Worm (Caenorhabditis elegans) whole organism, early embryonic: ENCODE results near the gene zipt-7.2.

Experiments used
- B0310.2 ChIP-seq: sonication (generic microtip); optimal IDR thresholded peaks from 2 replicates; lab custom pipeline; 2016; ENCODE audit warnings: mild to moderate bottlenecking, missing genetic modification characterization, missing compliant biosample characterization
- F13C5.2 ChIP-seq: sonication (generic microtip); optimal IDR thresholded peaks from 2 replicates; lab custom pipeline; 2017; ENCODE audit warnings: mild to moderate bottlenecking, missing genetic modification characterization, inconsistent platforms, missing compliant biosample characterization
- aly-1 ChIP-seq: sonication (generic microtip); optimal IDR thresholded peaks from 2 replicates; lab custom pipeline; 2016; ENCODE audit warnings: missing genetic modification characterization, missing compliant biosample characterization
- ama-1 ChIP-seq: fragments of 150-350 bp; optimal IDR thresholded peaks from 2 replicates; lab custom pipeline; 2014
- ceh-13 ChIP-seq: fragments of 200-800 bp; sonication (Bioruptor generic); optimal IDR thresholded peaks from 2 replicates; lab custom pipeline; 2018; ENCODE audit warnings: mild to moderate bottlenecking, missing genetic modification characterization, missing compliant biosample characterization
- ceh-36 ChIP-seq: sonication (generic microtip); optimal IDR thresholded peaks from 2 replicates; lab custom pipeline; 2016; ENCODE audit warnings: missing genetic modification characterization, inconsistent platforms, missing compliant biosample characterization
- ets-7 ChIP-seq: sonication (generic microtip); optimal IDR thresholded peaks from 2 replicates; lab custom pipeline; 2016; ENCODE audit warnings: missing genotype, missing genetic modification characterization, missing compliant biosample characterization
- flt-1 ChIP-seq: fragments of 200-800 bp; sonication (Bioruptor generic); IDR thresholded peaks from 2 replicates; pipeline ENCODE4 v1.3.6; 2022; ENCODE audit warnings: missing genetic modification characterization, missing compliant biosample characterization
- hmbx-1 ChIP-seq: sonication (generic microtip); optimal IDR thresholded peaks from 2 replicates; lab custom pipeline; 2016; ENCODE audit warnings: mild to moderate bottlenecking, missing genetic modification characterization, missing compliant biosample characterization
- hmg-4 ChIP-seq: fragments of 200-800 bp; sonication (Bioruptor generic); optimal IDR thresholded peaks from 2 replicates; lab custom pipeline; 2018; ENCODE audit warnings: mild to moderate bottlenecking, missing genetic modification characterization, missing compliant biosample characterization
- hnd-1 ChIP-seq: sonication (generic microtip); optimal IDR thresholded peaks from 2 replicates; lab custom pipeline; 2016; ENCODE audit warnings: missing genetic modification characterization, missing compliant biosample characterization
- pes-1 ChIP-seq: fragments of 200-800 bp; sonication (Bioruptor generic); IDR thresholded peaks from 2 replicates; pipeline ENCODE4 v1.3.6; 2022; ENCODE audit warnings: missing genetic modification reagents, missing genetic modification characterization, missing compliant biosample characterization
- scrt-1 ChIP-seq: fragments of 200-800 bp; sonication (Bioruptor generic); IDR thresholded peaks from 2 replicates; pipeline ENCODE4 v1.3.6; 2022; ENCODE audit warnings: missing genetic modification characterization, missing compliant biosample characterization
- sea-1 ChIP-seq: fragments of 200-800 bp; sonication (Bioruptor generic); conservative IDR thresholded peaks from 2 replicates; pipeline ENCODE4 v1.3.6; 2022; ENCODE audit warnings: missing genetic modification characterization, missing compliant biosample characterization
- tbx-11 ChIP-seq: fragments of 200-800 bp; sonication (Bioruptor generic); IDR thresholded peaks from 2 replicates; pipeline ENCODE4 v1.3.6; 2022; ENCODE audit warnings: missing genetic modification characterization, missing compliant biosample characterization
- tbx-37 ChIP-seq: fragments of 200-800 bp; sonication (Bioruptor generic); conservative IDR thresholded peaks from 2 replicates; pipeline ENCODE4 v1.3.6; 2022; ENCODE audit warnings: missing genetic modification reagents, missing genetic modification characterization, missing compliant biosample characterization
- tra-4 ChIP-seq: sonication (generic microtip); optimal IDR thresholded peaks from 2 replicates; lab custom pipeline; 2017; ENCODE audit warnings: missing genetic modification characterization, missing compliant biosample characterization

Gene zipt-7.2

DNA sequence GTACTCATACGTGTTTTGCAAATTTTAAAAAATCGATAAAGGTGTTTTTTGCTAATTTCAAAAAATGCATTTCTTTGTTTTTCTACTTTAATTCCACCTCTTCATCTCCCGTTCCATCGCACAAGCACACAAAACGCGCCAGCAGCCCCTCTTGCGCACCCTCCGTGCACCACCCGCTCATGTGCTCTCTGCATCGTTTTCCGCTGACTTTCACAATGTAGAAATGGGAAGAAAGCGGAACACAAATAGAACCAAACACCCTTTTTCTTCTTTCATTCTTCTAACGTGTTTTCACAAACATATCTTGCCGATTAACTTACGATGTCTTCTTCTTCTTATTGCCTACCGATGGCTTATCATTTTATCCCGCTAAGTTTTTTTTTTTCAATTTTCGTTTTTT is 14.9 kb downstream of the zipt-7.2 start:
- TF ChIP-seq tbx-37 (GFP tag; lab: Robert Waterston, UW) (peak; percentile 62; the same call in 1 of the 2 replicates), aly-1 (no peak), pes-1 (GFP tag; lab: Robert Waterston, UW) (no peak; the same call in 1 of the 2 replicates), scrt-1 (GFP tag; lab: Robert Waterston, UW) (0 out of 2 replicates have a peak, but pooled peaks have one; percentile 22), F13C5.2 (peak; percentile 77), hmbx-1 (no peak), ceh-36 (tag; lab: Kevin White, UChicago) (no peak), ama-1 (lab: Kevin White, UChicago) (no peak), hmg-4 (GFP tag; lab: Kevin White, UChicago) (peak; percentile 57), B0310.2 (tag; lab: Kevin White, UChicago) (peak; percentile 3), hnd-1 (no peak), tbx-11 (GFP tag; lab: Robert Waterston, UW) (peak; percentile 66; the same call in 1 of the 2 replicates), sea-1 (GFP tag; lab: Robert Waterston, UW) (peak; percentile 53; the same call in 1 of the 2 replicates)

DNA sequence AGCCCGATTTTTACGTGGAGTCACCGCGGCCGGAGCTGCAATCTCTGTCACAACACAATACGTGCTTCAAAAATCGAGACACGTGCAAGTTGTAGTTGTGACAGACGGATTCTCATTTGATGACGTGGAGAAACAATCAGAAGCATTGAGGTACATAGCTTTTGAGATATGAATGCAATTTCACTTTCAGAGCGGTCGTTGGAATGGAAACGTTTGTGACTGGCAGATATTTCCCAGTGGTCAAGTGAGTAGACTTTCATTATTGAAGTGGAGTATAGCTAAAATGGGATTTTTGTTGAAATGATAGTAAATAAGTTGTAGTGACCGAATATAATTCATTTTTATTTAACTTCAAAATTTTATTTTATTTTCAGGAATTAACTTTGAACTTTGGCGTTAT is 16.6 kb downstream of the zipt-7.2 start:
- TF ChIP-seq hnd-1, result no peak
- TF ChIP-seq ets-7 (tag; lab: Kevin White, UChicago), result no peak
- TF ChIP-seq tra-4 (tag; lab: Kevin White, UChicago), result no peak
- no peak for TF ChIP-seq hmbx-1

- no peak for TF ChIP-seq tbx-37 (GFP tag; lab: Robert Waterston, UW)
- TF ChIP-seq tra-4 (tag; lab: Kevin White, UChicago), result no peak
- no peak for TF ChIP-seq pes-1 (GFP tag; lab: Robert Waterston, UW)
- TF ChIP-seq flt-1 (GFP tag; lab: Robert Waterston, UW), result no peak
- no peak for TF ChIP-seq F13C5.2
- no peak for TF ChIP-seq ama-1 (lab: Kevin White, UChicago)
- TF ChIP-seq B0310.2 (tag; lab: Kevin White, UChicago), result no peak
These were observed 19.9 kb downstream of the zipt-7.2 start, which contains the start of gene H13N06.2 for ce11 chrX:15487806-15488205. H13N06.2 (plus strand) TSS chrX:15488106.

DNA sequence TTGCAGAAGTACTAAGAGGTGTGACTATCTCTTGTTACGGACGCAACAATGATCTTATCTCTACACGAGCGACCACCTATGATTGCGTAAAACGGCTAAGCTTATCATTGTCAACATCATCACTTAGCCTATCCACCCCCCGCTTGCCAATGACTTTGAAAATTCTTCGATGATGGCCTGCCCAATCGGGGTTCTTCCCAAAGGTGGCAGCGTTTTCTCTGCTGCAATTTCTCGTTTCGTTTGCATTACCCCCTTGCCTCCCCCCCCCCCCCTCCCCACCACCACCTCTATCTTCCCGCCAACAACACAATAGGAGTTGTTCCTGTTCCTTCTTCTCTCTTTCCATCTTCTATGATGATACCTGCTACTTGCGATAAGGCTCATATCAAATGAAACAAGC is 20.5 kb downstream of the zipt-7.2 start:
- TF ChIP-seq hmbx-1, result no peak
- TF ChIP-seq tbx-37 (GFP tag; lab: Robert Waterston, UW), result no peak
- no peak for TF ChIP-seq hnd-1
- TF ChIP-seq tbx-11 (GFP tag; lab: Robert Waterston, UW), result no peak
- no peak for TF ChIP-seq pes-1 (GFP tag; lab: Robert Waterston, UW)
- no peak for TF ChIP-seq ceh-36 (tag; lab: Kevin White, UChicago)
- TF ChIP-seq ets-7 (tag; lab: Kevin White, UChicago), result no peak
- no peak for TF ChIP-seq ama-1 (lab: Kevin White, UChicago)
- no peak for TF ChIP-seq ceh-13 (GFP tag; lab: Kevin White, UChicago)
- TF ChIP-seq flt-1 (GFP tag; lab: Robert Waterston, UW), result no peak
- no peak for TF ChIP-seq tra-4 (tag; lab: Kevin White, UChicago)
- TF ChIP-seq hmg-4 (GFP tag; lab: Kevin White, UChicago), result no peak
- no peak for TF ChIP-seq scrt-1 (GFP tag; lab: Robert Waterston, UW)
- no peak for TF ChIP-seq aly-1
- TF ChIP-seq sea-1 (GFP tag; lab: Robert Waterston, UW), result no peak
- TF ChIP-seq B0310.2 (tag; lab: Kevin White, UChicago), result no peak
- no peak for TF ChIP-seq F13C5.2

DNA sequence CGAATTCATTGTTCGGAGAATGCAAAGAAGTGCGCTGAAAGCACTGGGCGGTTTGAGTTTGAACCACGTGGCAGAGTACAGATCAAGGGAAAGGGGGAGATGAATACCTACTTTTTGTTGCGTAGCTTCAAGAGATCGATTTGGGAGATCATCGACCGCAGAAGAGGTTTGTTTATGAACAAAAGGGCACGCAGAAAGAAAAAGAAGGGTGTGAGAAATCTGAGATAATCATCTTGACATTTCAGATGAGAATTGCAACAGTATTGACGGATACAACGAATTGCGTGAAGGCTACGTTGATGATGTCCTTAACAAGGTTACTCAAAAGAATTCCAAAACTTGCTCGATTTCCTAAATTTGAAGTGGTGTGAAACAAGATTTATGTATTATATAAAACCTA is 22.4 kb downstream of the zipt-7.2 start:
- TF ChIP-seq B0310.2 (tag; lab: Kevin White, UChicago) (no peak), flt-1 (GFP tag; lab: Robert Waterston, UW) (no peak), hmg-4 (GFP tag; lab: Kevin White, UChicago) (no peak), tbx-11 (GFP tag; lab: Robert Waterston, UW) (no peak), hnd-1 (no peak), ceh-13 (GFP tag; lab: Kevin White, UChicago) (no peak), F13C5.2 (no peak)

DNA sequence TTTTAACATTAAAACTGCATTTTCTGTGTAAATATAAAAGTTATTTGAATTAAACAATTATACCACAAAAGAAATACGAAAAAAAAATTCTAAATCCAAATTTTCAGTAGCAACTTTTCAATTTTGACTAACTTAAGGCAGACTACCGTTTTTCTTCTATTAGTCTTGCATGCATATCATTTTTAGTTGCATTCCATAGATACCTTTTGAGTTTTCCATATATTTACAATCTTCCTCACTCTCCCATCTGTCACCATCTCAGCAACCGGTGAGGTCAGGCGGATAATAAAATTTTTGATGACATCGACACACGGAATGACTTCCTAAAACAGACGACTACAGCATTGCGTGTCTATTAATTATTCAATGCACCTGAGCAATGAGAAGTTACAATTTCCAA is 29.0 kb downstream of the zipt-7.2 start, which contains the start of gene gcy-36:
TSS of gene gcy-36 (plus strand) at position 301 of the 400 bp plus-strand sequence.
- no peak for TF ChIP-seq ceh-36 (tag; lab: Kevin White, UChicago)
- TF ChIP-seq ets-7 (tag; lab: Kevin White, UChicago), result no peak
- TF ChIP-seq F13C5.2, result no peak
- TF ChIP-seq scrt-1 (GFP tag; lab: Robert Waterston, UW), result no peak
- no peak for TF ChIP-seq hnd-1
- no peak for TF ChIP-seq pes-1 (GFP tag; lab: Robert Waterston, UW)
- no peak for TF ChIP-seq ama-1 (lab: Kevin White, UChicago)
- TF ChIP-seq hmbx-1, result no peak
- no peak for TF ChIP-seq ceh-13 (GFP tag; lab: Kevin White, UChicago)
- TF ChIP-seq aly-1, result no peak
- TF ChIP-seq tbx-11 (GFP tag; lab: Robert Waterston, UW), result no peak
- TF ChIP-seq B0310.2 (tag; lab: Kevin White, UChicago), result no peak
- no peak for TF ChIP-seq sea-1 (GFP tag; lab: Robert Waterston, UW)
- no peak for TF ChIP-seq tra-4 (tag; lab: Kevin White, UChicago)
- TF ChIP-seq hmg-4 (GFP tag; lab: Kevin White, UChicago), result no peak
- no peak for TF ChIP-seq flt-1 (GFP tag; lab: Robert Waterston, UW)
- TF ChIP-seq tbx-37 (GFP tag; lab: Robert Waterston, UW), result no peak

- TF ChIP-seq flt-1 (GFP tag; lab: Robert Waterston, UW) (no peak), pes-1 (GFP tag; lab: Robert Waterston, UW) (no peak), tbx-37 (GFP tag; lab: Robert Waterston, UW) (no peak), tbx-11 (GFP tag; lab: Robert Waterston, UW) (no peak)
These were observed 30.4 kb downstream of the zipt-7.2 start, which contains the start of gene exc-1 for ce11 chrX:15477309-15477708. exc-1 (minus strand) TSS chrX:15477409.
